Fruit fly (Drosophila melanogaster) whole organism, embryonic: ENCODE results near the gene Vav.
A peak's percentile ranks its signal among the peaks of the same experiment; 100 is the strongest.

Experiments
- Ada2b ChIP-seq: fragments of 200-800 bp; sonication (Bioruptor generic); IDR thresholded peaks from 2 replicates; pipeline ENCODE4 v1.3.6; 2022; ENCODE audit warnings: missing biosample characterization, missing genetic modification characterization
- Atf6 ChIP-seq: fragments of 200-800 bp; sonication (Bioruptor generic); IDR thresholded peaks from 2 replicates; pipeline ENCODE4 v1.3.6; 2022; ENCODE audit warnings: missing biosample characterization, missing genetic modification characterization
- B-H2 ChIP-seq: fragments of 200-800 bp; sonication (Bioruptor generic); optimal IDR thresholded peaks from 2 replicates; lab custom pipeline; 2018; ENCODE audit warnings: missing biosample characterization, mild to moderate bottlenecking, missing genetic modification characterization
- Bgb ChIP-seq: fragments of 200-800 bp; sonication (Bioruptor generic); IDR thresholded peaks from 2 replicates; pipeline ENCODE4 v1.3.6; 2022; ENCODE audit warnings: missing biosample characterization, missing genetic modification characterization; ENCODE audit not compliant: partially characterized antibody
- Bteb2 ChIP-seq: fragments of 200-800 bp; sonication (Bioruptor generic); optimal IDR thresholded peaks from 2 replicates; lab custom pipeline; 2016; ENCODE audit warnings: missing biosample characterization, missing genetic modification characterization
- CG1024 ChIP-seq: fragments of 200-800 bp; sonication (Bioruptor generic); IDR thresholded peaks from 2 replicates; pipeline ENCODE4 v1.3.6; 2022; ENCODE audit warnings: missing biosample characterization, missing genetic modification characterization
- CG10321 ChIP-seq: fragments of 200-800 bp; sonication (Bioruptor generic); IDR thresholded peaks from 2 replicates; pipeline ENCODE4 v1.3.6; 2022; ENCODE audit warnings: missing biosample characterization, missing genetic modification characterization
- CG11696 ChIP-seq: fragments of 200-800 bp; sonication (Bioruptor generic); IDR thresholded peaks from 2 replicates; pipeline ENCODE4 v1.3.6; 2022; ENCODE audit warnings: missing biosample characterization, missing genetic modification characterization
- CG15479 ChIP-seq: fragments of 200-800 bp; sonication (Bioruptor generic); optimal IDR thresholded peaks from 3 replicates; lab custom pipeline; 2019; ENCODE audit warnings: missing biosample characterization, mild to moderate bottlenecking, missing genetic modification characterization, moderate library complexity
- CG17361 ChIP-seq: fragments of 200-800 bp; sonication (Bioruptor generic); IDR thresholded peaks from 3 replicates; pipeline ENCODE4 v1.3.6; 2022; ENCODE audit warnings: missing biosample characterization, missing genetic modification characterization
- CG17829 ChIP-seq: fragments of 200-800 bp; optimal IDR thresholded peaks from 2 replicates; lab custom pipeline; 2019; ENCODE audit warnings: missing biosample characterization, mild to moderate bottlenecking, missing genetic modification characterization, moderate library complexity
- CG2116 ChIP-seq: fragments of 200-800 bp; sonication (Bioruptor generic); optimal IDR thresholded peaks from 3 replicates; lab custom pipeline; 2018; ENCODE audit warnings: missing biosample characterization, mild to moderate bottlenecking, missing genetic modification characterization
- CG31224 ChIP-seq: fragments of 200-800 bp; sonication (Bioruptor generic); IDR thresholded peaks from 2 replicates; pipeline ENCODE4 v1.3.6; 2022; ENCODE audit warnings: missing biosample characterization, missing genetic modification characterization
- CG3407 ChIP-seq: fragments of 200-800 bp; sonication (Bioruptor generic); optimal IDR thresholded peaks from 2 replicates; lab custom pipeline; 2018; ENCODE audit warnings: missing biosample characterization, mild to moderate bottlenecking, missing genetic modification characterization
- CG5245 ChIP-seq: fragments of 200-800 bp; sonication (Bioruptor generic); optimal IDR thresholded peaks from 3 replicates; lab custom pipeline; 2016; ENCODE audit warnings: missing biosample characterization, missing genetic modification characterization
- CG6689 ChIP-seq: fragments of 200-800 bp; sonication (Bioruptor generic); IDR thresholded peaks from 2 replicates; pipeline ENCODE4 v1.3.6; 2022; ENCODE audit warnings: missing biosample characterization, missing genetic modification characterization
- CG8089 ChIP-seq: fragments of 200-800 bp; sonication (Bioruptor generic); optimal IDR thresholded peaks from 3 replicates; lab custom pipeline; 2016; ENCODE audit warnings: missing biosample characterization, missing genetic modification characterization
- CG9932 ChIP-seq: fragments of 200-800 bp; sonication (Bioruptor generic); IDR thresholded peaks from 2 replicates; pipeline ENCODE4 v1.3.6; 2022; ENCODE audit warnings: missing biosample characterization, missing genetic modification characterization
- Drgx ChIP-seq: fragments of 200-800 bp; sonication (Bioruptor generic); IDR thresholded peaks from 2 replicates; pipeline ENCODE4 v1.3.6; 2022; ENCODE audit warnings: missing biosample characterization, missing genetic modification characterization
- Gug ChIP-seq: fragments of 200-800 bp; sonication (Bioruptor generic); IDR thresholded peaks from 4 replicates; pipeline ENCODE4 v1.3.6; 2022; ENCODE audit warnings: missing biosample characterization, missing genetic modification characterization
- H2.0 ChIP-seq: fragments of 200-800 bp; sonication (Bioruptor generic); IDR thresholded peaks from 2 replicates; pipeline ENCODE4 v1.3.6; 2022; ENCODE audit warnings: missing biosample characterization, missing genetic modification characterization
- HLH3B ChIP-seq: fragments of 200-800 bp; sonication (Bioruptor generic); IDR thresholded peaks from 2 replicates; pipeline ENCODE4 v1.3.6; 2022; ENCODE audit warnings: missing biosample characterization, missing genetic modification characterization
- HmgD ChIP-seq: fragments of 200-800 bp; sonication (Bioruptor generic); optimal IDR thresholded peaks from 3 replicates; lab custom pipeline; 2016; ENCODE audit warnings: missing biosample characterization, missing genetic modification characterization
- Lhr ChIP-seq: fragments of 200-800 bp; sonication (Bioruptor generic); optimal IDR thresholded peaks from 3 replicates; lab custom pipeline; 2017; ENCODE audit warnings: mild to moderate bottlenecking, missing biosample characterization, missing genetic modification reagents, missing genetic modification characterization
- Lim3 ChIP-seq: fragments of 200-800 bp; sonication (Bioruptor generic); IDR thresholded peaks from 2 replicates; pipeline ENCODE4 v1.3.6; 2022; ENCODE audit warnings: missing biosample characterization, missing genetic modification characterization
- Sin3A ChIP-seq: fragments of >200 bp; optimal IDR thresholded peaks from 2 replicates; lab custom pipeline; 2018
- ac ChIP-seq: fragments of 200-800 bp; sonication (Bioruptor generic); optimal IDR thresholded peaks from 3 replicates; lab custom pipeline; 2017; ENCODE audit warnings: missing biosample characterization, mild to moderate bottlenecking, missing genetic modification characterization
- ase ChIP-seq: fragments of 200-800 bp; sonication (Bioruptor generic); IDR thresholded peaks from 3 replicates; pipeline ENCODE4 v1.3.6; 2022; ENCODE audit warnings: missing biosample characterization, missing genetic modification characterization
- ato ChIP-seq: fragments of 200-800 bp; sonication (Bioruptor generic); IDR thresholded peaks from 2 replicates; pipeline ENCODE4 v1.3.6; 2022; ENCODE audit warnings: missing biosample characterization, missing genetic modification characterization; ENCODE audit not compliant: partially characterized antibody
- br ChIP-seq: fragments of >200 bp; optimal IDR thresholded peaks from 2 replicates; lab custom pipeline; 2017
- chm ChIP-seq: fragments of 200-800 bp; sonication (Bioruptor generic); IDR thresholded peaks from 2 replicates; pipeline ENCODE4 v1.3.6; 2022; ENCODE audit warnings: missing biosample characterization, missing genetic modification characterization
- chn ChIP-seq: fragments of 200-800 bp; sonication (Bioruptor generic); optimal IDR thresholded peaks from 2 replicates; lab custom pipeline; 2016; ENCODE audit warnings: missing biosample characterization, missing genetic modification characterization
- ci ChIP-seq: fragments of 200-800 bp; sonication (Bioruptor generic); IDR thresholded peaks from 3 replicates; pipeline ENCODE4 v1.3.6; 2022; ENCODE audit warnings: missing biosample characterization, missing genetic modification characterization
- dati ChIP-seq: fragments of 200-800 bp; sonication (Bioruptor generic); IDR thresholded peaks from 2 replicates; pipeline ENCODE4 v1.3.6; 2022; ENCODE audit warnings: missing biosample characterization, missing genetic modification characterization
- disco-r ChIP-seq: fragments of 200-800 bp; sonication (Bioruptor generic); optimal IDR thresholded peaks from 2 replicates; lab custom pipeline; 2016; ENCODE audit warnings: missing biosample characterization, missing genetic modification characterization
- dm ChIP-seq: fragments of 200-800 bp; sonication (Bioruptor generic); optimal IDR thresholded peaks from 3 replicates; lab custom pipeline; 2016; ENCODE audit warnings: missing biosample characterization, missing genetic modification characterization
- dmrt11E ChIP-seq: fragments of 200-800 bp; sonication (Bioruptor generic); optimal IDR thresholded peaks from 3 replicates; lab custom pipeline; 2018; ENCODE audit warnings: missing biosample characterization, mild to moderate bottlenecking, missing genetic modification characterization, moderate library complexity
- emc ChIP-seq: fragments of 200-800 bp; sonication (Bioruptor generic); optimal IDR thresholded peaks from 2 replicates; lab custom pipeline; 2016; ENCODE audit warnings: missing biosample characterization, missing genetic modification characterization
- gce ChIP-seq: fragments of 200-800 bp; sonication (Bioruptor generic); IDR thresholded peaks from 3 replicates; pipeline ENCODE4 v1.3.6; 2022; ENCODE audit warnings: missing biosample characterization, missing genetic modification characterization
- gt ChIP-seq: fragments of 200-800 bp; sonication (Bioruptor generic); IDR thresholded peaks from 2 replicates; pipeline ENCODE4 v1.3.6; 2022; ENCODE audit warnings: missing biosample characterization, missing genetic modification characterization
- her ChIP-seq: fragments of 200-800 bp; sonication (Bioruptor generic); optimal IDR thresholded peaks from 2 replicates; lab custom pipeline; 2016; ENCODE audit warnings: missing biosample characterization, missing genetic modification characterization
- lola ChIP-seq, 3 experiments: fragments of >200 bp in 2 of 3; fragments of 200-800 bp in 1 of 3; sonication (Bioruptor generic) in 1 of 3; optimal IDR thresholded peaks; 2 replicates each; lab custom pipeline; 2017 to 2019; ENCODE audit warnings: missing biosample characterization in 3 of 3, missing genetic modification characterization in 3 of 3, mild to moderate bottlenecking in 1 of 3, moderate library complexity in 1 of 3
- lov ChIP-seq, 2 experiments: fragments of 200-800 bp in 1 of 2; fragments of >200 bp in 1 of 2; sonication (Bioruptor generic) in 1 of 2; IDR thresholded peaks in 1 of 2; optimal IDR thresholded peaks in 1 of 2; 2 replicates in 1 of 2; 3 replicates in 1 of 2; pipeline versions ENCODE4 v1.3.6 to Lab custom; 2017 to 2022; ENCODE audit warnings: missing biosample characterization in 1 of 2, missing genetic modification characterization in 1 of 2
- pho ChIP-seq: fragments of 200-800 bp; sonication (Bioruptor generic); optimal IDR thresholded peaks from 2 replicates; lab custom pipeline; 2016; ENCODE audit warnings: missing biosample characterization, missing genetic modification characterization
- pnt ChIP-seq: fragments of 200-800 bp; sonication (Bioruptor generic); optimal IDR thresholded peaks from 3 replicates; lab custom pipeline; 2016; ENCODE audit warnings: missing biosample characterization, missing genetic modification characterization
- ranshi ChIP-seq: fragments of 200-800 bp; sonication (Bioruptor generic); IDR thresholded peaks from 2 replicates; pipeline ENCODE4 v1.3.6; 2022; ENCODE audit warnings: missing biosample characterization, missing genetic modification characterization
- scrt ChIP-seq: fragments of 200-800 bp; sonication (Bioruptor generic); optimal IDR thresholded peaks from 2 replicates; lab custom pipeline; 2018; ENCODE audit warnings: missing biosample characterization, mild to moderate bottlenecking, missing genetic modification characterization, moderate library complexity
- sima ChIP-seq: fragments of 200-800 bp; sonication (Bioruptor generic); optimal IDR thresholded peaks from 2 replicates; lab custom pipeline; 2016; ENCODE audit warnings: missing biosample characterization, missing genetic modification characterization
- twi ChIP-seq: fragments of 200-800 bp; optimal IDR thresholded peaks from 2 replicates; lab custom pipeline; 2019; ENCODE audit warnings: missing biosample characterization, mild to moderate bottlenecking, missing genetic modification characterization, moderate library complexity
- vnd ChIP-seq: fragments of 200-800 bp; sonication (Bioruptor generic); IDR thresholded peaks from 3 replicates; pipeline ENCODE4 v1.3.6; 2022; ENCODE audit warnings: missing biosample characterization, missing genetic modification characterization; ENCODE audit not compliant: partially characterized antibody

Gene Vav

DNA sequence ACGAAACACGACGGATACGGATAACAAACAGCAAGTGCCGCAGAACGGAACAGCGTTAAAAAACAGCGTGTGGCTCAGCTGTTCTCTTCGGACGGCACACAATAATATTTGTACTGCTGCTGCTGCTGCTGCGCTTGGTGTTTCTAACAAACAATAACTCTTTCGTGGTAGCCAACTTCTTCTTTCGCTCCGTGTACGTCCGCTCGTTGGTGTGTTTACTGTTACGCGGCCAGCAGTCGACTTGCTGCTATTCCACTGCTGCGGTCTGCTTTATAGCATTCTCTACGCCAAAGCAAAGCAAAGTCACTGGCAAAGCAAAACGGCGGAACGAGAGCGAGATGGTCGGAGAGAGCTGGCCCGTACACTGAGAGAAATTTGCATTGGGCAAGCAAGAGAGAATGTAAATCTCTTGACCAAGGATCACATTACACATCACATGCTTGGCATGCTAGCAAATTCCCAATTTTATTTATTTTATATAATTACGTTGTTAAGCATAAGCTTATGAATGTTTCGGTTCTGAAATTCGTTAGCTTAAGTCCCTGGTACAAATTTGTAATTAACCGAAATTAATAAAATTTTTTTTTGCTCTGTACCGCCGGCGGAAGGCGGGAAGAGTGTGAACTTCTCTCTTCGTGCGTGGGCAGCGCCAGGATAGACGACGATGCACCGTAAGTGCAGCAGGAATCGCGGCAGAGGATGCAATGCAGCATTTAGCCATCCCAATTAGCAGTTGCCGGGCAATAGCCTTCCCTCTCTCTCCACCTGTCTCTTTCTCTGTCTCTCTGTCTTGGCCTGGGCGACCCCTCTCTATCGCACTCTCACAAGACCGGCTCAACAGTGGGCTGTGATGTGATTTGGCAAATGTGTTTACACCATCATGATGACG, 60.4 kb downstream of the Vav start, which contains the start of gene out (continued):
- TF ChIP-seq emc (GFP tag; lab: Kevin White, UChicago) (peak; percentile 54), CG1024 (GFP tag; lab: Robert Waterston, UW) (peak; percentile 86), Bgb (GFP tag; lab: Robert Waterston, UW) (peak; percentile 42; the same call in 1 of the 2 replicates), CG17829 (tag; lab: Kevin White, UChicago) (peak; percentile 96), dati (GFP tag; lab: Robert Waterston, UW) (peak; percentile 83; the same call in 1 of the 2 replicates), chn (peak; percentile 90), B-H2 (GFP tag; lab: Kevin White, UChicago) (peak; percentile 88), ase (GFP tag; lab: Robert Waterston, UW) (peak; percentile 88), Atf6 (GFP tag; lab: Robert Waterston, UW) (peak; percentile 95), CG8089 (GFP tag; lab: Kevin White, UChicago) (peak; percentile 77), Sin3A (lab: Kevin White, UChicago) (no peak), CG10321 (peak; percentile 64), CG3407 (GFP tag; lab: Kevin White, UChicago) (peak; percentile 89), scrt (peak; percentile 89), pnt (GFP tag; lab: Kevin White, UChicago) (peak; percentile 78), chm (peak; percentile 91), CG17361 (GFP tag; lab: Robert Waterston, UW) (peak; percentile 95), HmgD (no peak), pho (GFP tag; lab: Kevin White, UChicago) (peak; percentile 89), CG2116 (GFP tag; lab: Kevin White, UChicago) (peak; percentile 79), ranshi (GFP tag; lab: Robert Waterston, UW) (peak; percentile 92), dm (peak; percentile 67), CG11696 (GFP tag; lab: Robert Waterston, UW) (peak; percentile 84), twi (tag; lab: Kevin White, UChicago) (peak; percentile 85), gce (GFP tag; lab: Robert Waterston, UW) (peak; percentile 91; the same call in 2 of the 3 replicates), Gug (peak; percentile 92), ci (GFP tag; lab: Robert Waterston, UW) (peak; percentile 94), HLH3B (peak; percentile 92), Drgx (GFP tag; lab: Robert Waterston, UW) (peak; percentile 95), lov (optimal IDR thresholded peaks at IDR 0.05; lab: Kevin White, UChicago) (no peak), lov (GFP tag; IDR thresholded peaks at IDR 0.05; lab: Robert Waterston, UW) (peak; percentile 93), ato (GFP tag; lab: Robert Waterston, UW) (0 out of 2 replicates have a peak, but pooled peaks have one; percentile 29), gt (GFP tag; lab: Robert Waterston, UW) (peak; percentile 87), CG31224 (GFP tag; lab: Robert Waterston, UW) (peak; percentile 87), disco-r (GFP tag; lab: Kevin White, UChicago) (peak; percentile 54), Ada2b (GFP tag; lab: Robert Waterston, UW) (peak; percentile 91), her (no peak), CG6689 (peak; percentile 96), lola (GFP tag; optimal IDR thresholded peaks at IDR 0.05; lab: Kevin White, UChicago) (peak in 1 of 3 experiments; percentile 94), H2.0 (GFP tag; lab: Robert Waterston, UW) (peak; percentile 89), CG9932 (GFP tag; lab: Robert Waterston, UW) (peak; percentile 91), sima (GFP tag; lab: Kevin White, UChicago) (peak; percentile 47), vnd (no peak), Bteb2 (GFP tag; lab: Kevin White, UChicago) (peak; percentile 80), dmrt11E (tag; lab: Kevin White, UChicago) (peak; percentile 95), CG15479 (GFP tag; lab: Kevin White, UChicago) (peak; percentile 66), Lhr (peak; percentile 86), br (lab: Kevin White, UChicago) (no peak), ac (GFP tag; lab: Kevin White, UChicago) (peak; percentile 88), CG5245 (peak; percentile 89), Lim3 (peak; percentile 84)
